Worm (Caenorhabditis elegans): ENCODE measurements around the gene srh-41.
A peak's percentile ranks its signal among the peaks of the same experiment; 100 is the strongest.

Gene srh-41

DNA sequence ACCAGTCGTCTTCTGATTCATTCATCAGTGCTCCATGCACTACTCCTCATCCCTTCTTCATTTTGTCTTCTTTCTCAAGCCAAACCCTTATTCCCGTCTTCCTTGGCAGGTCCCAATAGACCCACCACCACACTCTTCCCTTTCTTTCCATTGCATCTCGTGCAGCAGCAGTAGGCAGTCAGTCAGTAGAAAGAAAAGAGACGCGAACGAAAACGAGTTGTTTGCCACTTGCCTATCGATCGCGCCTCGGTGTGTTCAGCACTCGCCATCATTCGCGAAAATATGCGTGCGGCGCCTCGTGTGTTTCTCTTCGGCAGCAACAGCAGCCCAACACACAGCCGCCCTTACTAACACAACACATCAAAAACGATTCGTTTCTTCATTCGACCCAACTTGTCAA is 37.7 kb downstream of the srh-41 start (continued):
- TF ChIP-seq madf-2 (tag; optimal IDR thresholded peaks at IDR 0.05), result peak; percentile 99
- no peak for TF ChIP-seq ceh-45 (GFP tag; IDR thresholded peaks at IDR 0.05)
- TF ChIP-seq lin-11 (tag; optimal IDR thresholded peaks at IDR 0.05), result peak; percentile 29
- peak; percentile 33 for TF ChIP-seq ceh-19 (GFP tag; optimal IDR thresholded peaks at IDR 0.05)
- TF ChIP-seq mec-3 (tag; optimal IDR thresholded peaks at IDR 0.05; ENCODE audit: borderline replicate concordance), result peak; percentile 52
- TF ChIP-seq dmd-4 (tag; optimal IDR thresholded peaks at IDR 0.05; ENCODE audit: borderline replicate concordance), result peak; percentile 28
- no peak for TF ChIP-seq F13H6.1 (tag; optimal IDR thresholded peaks at IDR 0.05)

DNA sequence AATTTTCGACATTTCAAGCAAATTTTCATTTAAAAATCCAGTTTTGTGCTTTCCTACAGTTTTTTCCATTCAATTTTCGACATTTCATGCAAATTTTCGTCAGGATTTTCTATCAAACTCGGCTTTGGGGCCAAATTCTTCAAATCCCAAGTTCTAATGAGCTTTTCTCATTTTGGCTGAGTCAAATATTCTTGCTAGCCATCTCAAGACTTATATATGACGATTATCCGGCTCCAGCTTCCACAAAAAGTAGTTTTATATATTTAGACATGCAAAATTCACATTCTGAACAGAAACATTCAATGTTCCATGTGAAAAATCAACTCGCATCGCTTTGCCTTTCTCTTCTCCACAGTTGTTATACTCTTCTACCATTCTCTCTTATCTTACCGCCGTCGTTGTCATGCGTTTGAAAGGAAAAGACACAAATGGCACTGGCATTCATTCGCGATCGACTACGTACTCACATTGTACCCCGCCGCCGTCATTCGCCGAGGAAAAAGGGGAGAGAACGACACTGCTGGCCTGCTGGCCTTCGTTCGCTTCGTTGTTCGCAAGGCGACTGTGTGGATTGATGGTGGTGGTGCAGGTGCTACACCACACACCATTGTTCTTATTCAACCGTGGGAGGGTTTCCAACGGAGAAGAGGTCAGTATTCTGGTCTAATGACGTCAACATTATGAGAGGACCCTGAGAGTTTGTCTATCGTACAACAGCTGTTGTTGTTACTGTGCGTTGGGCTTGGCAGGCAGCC is 39.3 kb downstream of the srh-41 start:
- TF ChIP-seq dmd-4 (tag; optimal IDR thresholded peaks at IDR 0.05; ENCODE audit: borderline replicate concordance) (no peak), syd-9 (tag; optimal IDR thresholded peaks at IDR 0.05) (no peak), ceh-34 (tag; optimal IDR thresholded peaks at IDR 0.05) (peak; percentile 2), ceh-6 (GFP tag; optimal IDR thresholded peaks at IDR 0.05) (no peak), fkh-6 (tag; optimal IDR thresholded peaks at IDR 0.05) (no peak), npax-4 (tag; optimal IDR thresholded peaks at IDR 0.05) (no peak), K09A11.1 (tag; optimal IDR thresholded peaks at IDR 0.05; ENCODE audit: insufficient read depth) (no peak), T23F11.4 (GFP tag; optimal IDR thresholded peaks at IDR 0.05) (no peak), pha-2 (tag; optimal IDR thresholded peaks at IDR 0.05) (no peak), pqm-1 (tag; optimal IDR thresholded peaks at IDR 0.05) (no peak), elt-4 (tag; optimal IDR thresholded peaks at IDR 0.05) (no peak), madf-2 (tag; optimal IDR thresholded peaks at IDR 0.05) (peak; percentile 91), elt-2 (tag; optimal IDR thresholded peaks at IDR 0.05) (peak; percentile 35), ceh-48 (tag; optimal IDR thresholded peaks at IDR 0.05) (no peak), zip-5 (tag; optimal IDR thresholded peaks at IDR 0.05) (no peak), pat-9 (tag; optimal IDR thresholded peaks at IDR 0.05) (no peak), pha-4 (tag; optimal IDR thresholded peaks at IDR 0.05) (no peak), eyg-1 (tag; optimal IDR thresholded peaks at IDR 0.05) (no peak), dve-1 (tag; optimal IDR thresholded peaks at IDR 0.05) (no peak), odd-2 (tag; optimal IDR thresholded peaks at IDR 0.05) (no peak), mec-3 (tag; optimal IDR thresholded peaks at IDR 0.05; ENCODE audit: borderline replicate concordance) (no peak), ama-1 (optimal IDR thresholded peaks at IDR 0.05) (no peak), nhr-11 (tag; optimal IDR thresholded peaks at IDR 0.05) (no peak), ceh-31 (tag; optimal IDR thresholded peaks at IDR 0.05) (peak; percentile 36), hlh-8 (tag; optimal IDR thresholded peaks at IDR 0.05) (no peak), ceh-14 (tag; optimal IDR thresholded peaks at IDR 0.05) (no peak), pax-1 (tag; optimal IDR thresholded peaks at IDR 0.05) (no peak), C38D4.7 (GFP tag; optimal IDR thresholded peaks at IDR 0.05) (no peak), C08G9.2 (tag; optimal IDR thresholded peaks at IDR 0.05) (no peak), hlh-15 (tag; optimal IDR thresholded peaks at IDR 0.05) (no peak), lin-11 (tag; optimal IDR thresholded peaks at IDR 0.05) (no peak), sdc-2 (tag; optimal IDR thresholded peaks at IDR 0.05) (peak; percentile 5), unc-3 (GFP tag; conservative IDR thresholded peaks at IDR 0.05) (no peak), unc-3 (tag; optimal IDR thresholded peaks at IDR 0.05) (no peak), ceh-19 (GFP tag; optimal IDR thresholded peaks at IDR 0.05) (peak; percentile 44), tbx-2 (tag; optimal IDR thresholded peaks at IDR 0.05) (peak; percentile 62), ztf-16 (tag; optimal IDR thresholded peaks at IDR 0.05) (no peak), unc-86 (tag; optimal IDR thresholded peaks at IDR 0.05) (no peak), sox-4 (tag; optimal IDR thresholded peaks at IDR 0.05) (no peak), rnt-1 (tag; optimal IDR thresholded peaks at IDR 0.05) (peak; percentile 10), Y22D7AL.16 (tag; optimal IDR thresholded peaks at IDR 0.05) (no peak), ref-2 (tag; optimal IDR thresholded peaks at IDR 0.05) (peak; percentile 86), ceh-45 (GFP tag; IDR thresholded peaks at IDR 0.05) (0 out of 2 replicates have a peak, but pooled peaks have one; percentile 27), hlh-13 (GFP tag; optimal IDR thresholded peaks at IDR 0.05) (no peak), hlh-30 (tag; optimal IDR thresholded peaks at IDR 0.05; ENCODE audit: insufficient read depth) (peak; percentile 46), ttx-3 (tag; optimal IDR thresholded peaks at IDR 0.05) (no peak), sox-2 (GFP tag; IDR thresholded peaks at IDR 0.05) (peak; percentile 74), nhr-232 (tag; optimal IDR thresholded peaks at IDR 0.05) (peak; percentile 19)
